Fruit fly (Drosophila melanogaster) whole organism, embryonic: ENCODE data around the gene Sem1.

Experiments used
- C15 ChIP-seq: fragments of 200-800 bp; sonication (Bioruptor generic); IDR thresholded peaks from 3 replicates; pipeline ENCODE4 v1.3.6; 2022; ENCODE audit warnings: missing biosample characterization, missing genetic modification characterization
- ken ChIP-seq: fragments of 200-800 bp; sonication (Bioruptor generic); IDR thresholded peaks from 3 replicates; pipeline ENCODE4 v1.3.6; 2022; ENCODE audit warnings: missing biosample characterization, missing genetic modification characterization

DNA sequence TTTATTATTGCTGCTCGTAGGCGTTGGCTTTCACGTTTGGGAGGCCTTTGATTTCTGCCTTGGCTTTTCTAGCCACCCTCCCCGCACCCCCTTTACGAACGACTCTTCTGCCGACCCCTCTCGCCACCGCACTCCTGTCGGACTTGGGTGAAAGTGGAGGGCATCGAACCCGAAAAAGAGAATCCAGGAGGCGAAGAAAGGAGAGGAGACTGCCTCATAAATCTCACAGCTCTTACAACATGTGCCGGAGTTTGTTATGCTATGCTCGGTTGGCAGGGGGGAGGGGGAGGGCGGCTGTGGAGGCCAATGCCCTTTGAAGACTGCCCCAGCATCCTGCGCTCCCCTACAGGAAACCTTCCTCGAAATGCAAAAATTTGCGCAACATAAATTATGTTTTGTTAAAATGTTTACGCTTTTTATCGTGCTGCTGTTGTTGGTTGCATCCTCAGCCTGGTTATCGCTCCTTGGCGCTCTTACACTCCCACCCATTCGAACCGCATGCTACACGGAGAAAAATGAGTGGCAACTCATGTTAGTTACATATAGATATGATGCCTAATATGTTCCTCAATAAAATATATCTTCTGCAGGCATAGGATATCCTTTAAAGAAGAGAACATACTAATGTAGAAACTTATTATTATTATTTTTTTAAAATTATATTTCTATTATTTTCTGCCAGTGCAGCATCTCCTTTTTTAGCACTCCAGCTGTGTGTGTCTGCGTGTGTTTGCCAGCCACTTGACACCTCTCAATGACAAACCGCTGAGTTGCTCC, 40.6 kb downstream of the Sem1 start:
- TF ChIP-seq C15 (no peak), ken (GFP tag; lab: Robert Waterston, UW) (no peak)
